Worm (Caenorhabditis elegans) whole organism, L4 larva: ENCODE results near the gene F32D8.8.
A peak's percentile ranks its signal among the peaks of the same experiment; 100 is the strongest.

Source experiments
- D1046.2 ChIP-seq: fragments of 200-800 bp; sonication (Bioruptor generic); IDR thresholded peaks from 2 replicates; pipeline ENCODE4 v1.3.6; 2022; ENCODE audit warnings: missing genetic modification characterization, missing compliant biosample characterization
- F10B5.3 ChIP-seq: sonication (generic microtip); optimal IDR thresholded peaks from 2 replicates; lab custom pipeline; 2016; ENCODE audit warnings: mild to moderate bottlenecking, missing genetic modification characterization, missing compliant biosample characterization
- R02D3.7 ChIP-seq: fragments of 150-350 bp; sonication (generic microtip); optimal IDR thresholded peaks from 3 replicates; lab custom pipeline; 2014; ENCODE audit warnings: missing biosample characterization, missing genetic modification characterization
- T20F7.1 ChIP-seq: fragments of 200-800 bp; sonication (Bioruptor generic); optimal IDR thresholded peaks from 2 replicates; lab custom pipeline; 2018; ENCODE audit warnings: mild to moderate bottlenecking, missing genetic modification characterization, missing compliant biosample characterization
- Y48G9A.11 ChIP-seq: fragments of 200-800 bp; sonication (Bioruptor generic); IDR thresholded peaks from 2 replicates; pipeline ENCODE4 v1.3.6; 2022; ENCODE audit warnings: missing genetic modification reagents, missing genetic modification characterization, missing compliant biosample characterization
- Y75B8A.6 ChIP-seq: fragments of 200-800 bp; sonication (Bioruptor generic); IDR thresholded peaks from 2 replicates; pipeline ENCODE4 v1.3.6; 2022; ENCODE audit warnings: missing genetic modification reagents, missing genetic modification characterization, missing compliant biosample characterization
- aly-2 ChIP-seq: sonication (generic microtip); optimal IDR thresholded peaks from 2 replicates; lab custom pipeline; 2018; ENCODE audit warnings: missing biosample characterization, missing genetic modification characterization
- ama-1 ChIP-seq: fragments of 150-350 bp; optimal IDR thresholded peaks from 2 replicates; lab custom pipeline; 2014; ENCODE audit warnings: inconsistent platforms, mixed read lengths
- ceh-20 ChIP-seq: fragments of 200-800 bp; sonication (Bioruptor generic); IDR thresholded peaks from 2 replicates; pipeline ENCODE4 v1.3.6; 2022; ENCODE audit warnings: missing genetic modification reagents, missing genetic modification characterization, missing compliant biosample characterization
- ceh-32 ChIP-seq: sonication (generic microtip); optimal IDR thresholded peaks from 2 replicates; lab custom pipeline; 2016; ENCODE audit warnings: mild to moderate bottlenecking, missing genetic modification characterization, missing compliant biosample characterization; ENCODE audit not compliant: poor library complexity
- ceh-62 ChIP-seq: sonication (generic microtip); optimal IDR thresholded peaks from 2 replicates; lab custom pipeline; 2017; ENCODE audit warnings: missing biosample characterization, missing genetic modification characterization
- cey-2 ChIP-seq: sonication (generic microtip); optimal IDR thresholded peaks from 3 replicates; lab custom pipeline; 2017; ENCODE audit warnings: missing genetic modification characterization, mild to moderate bottlenecking, missing compliant biosample characterization, antibody characterized with exemption, borderline replicate concordance; ENCODE audit not compliant: insufficient read depth
- ctbp-1 ChIP-seq: fragments of 200-800 bp; sonication (Bioruptor generic); IDR thresholded peaks from 2 replicates; pipeline ENCODE4 v1.3.6; 2022; ENCODE audit warnings: missing genetic modification reagents, missing genetic modification characterization, missing compliant biosample characterization
- daf-12 ChIP-seq: fragments of 150-350 bp; optimal IDR thresholded peaks from 2 replicates; lab custom pipeline; 2014; ENCODE audit warnings: missing biosample characterization, missing genetic modification reagents, missing genetic modification characterization
- daf-16 ChIP-seq, 3 experiments: sonication (generic microtip); optimal IDR thresholded peaks; 2 replicates each; lab custom pipeline; 2016 to 2017; ENCODE audit warnings: missing genetic modification characterization in 3 of 3, missing genetic modification reagents in 3 of 3, mild to moderate bottlenecking in 2 of 3, missing compliant biosample characterization in 2 of 3, missing biosample characterization in 1 of 3, moderate library complexity in 1 of 3
- dmd-6 ChIP-seq: fragments of 200-800 bp; sonication (Bioruptor generic); IDR thresholded peaks from 2 replicates; pipeline ENCODE4 v1.3.6; 2022; ENCODE audit warnings: missing genetic modification reagents, missing genetic modification characterization, missing compliant biosample characterization
- dmd-8 ChIP-seq: fragments of 200-800 bp; sonication (Bioruptor generic); IDR thresholded peaks from 2 replicates; pipeline ENCODE4 v1.3.6; 2022; ENCODE audit warnings: missing genetic modification characterization, missing compliant biosample characterization
- dmd-9 ChIP-seq: fragments of 200-800 bp; sonication (Bioruptor generic); IDR thresholded peaks from 2 replicates; pipeline ENCODE4 v1.3.6; 2022; ENCODE audit warnings: missing genetic modification reagents, missing genetic modification characterization, missing compliant biosample characterization
- dpl-1 ChIP-seq: fragments of 150-350 bp; optimal IDR thresholded peaks from 2 replicates; lab custom pipeline; 2014; ENCODE audit warnings: missing biosample characterization, missing genetic modification reagents, missing genetic modification characterization
- fkh-10 ChIP-seq: fragments of 150-350 bp; optimal IDR thresholded peaks from 2 replicates; lab custom pipeline; 2014; ENCODE audit warnings: missing biosample characterization, missing genetic modification reagents, missing genetic modification characterization
- fos-1 ChIP-seq: fragments of 150-350 bp; optimal IDR thresholded peaks from 2 replicates; lab custom pipeline; 2014; ENCODE audit warnings: missing biosample characterization, missing genetic modification characterization
- hif-1 ChIP-seq, 2 experiments: sonication (generic microtip); optimal IDR thresholded peaks; 2 replicates each; lab custom pipeline; 2016 to 2017; ENCODE audit warnings: missing compliant biosample characterization in 2 of 2, missing genetic modification characterization in 2 of 2, missing genetic modification reagents in 2 of 2, missing genotype in 2 of 2, mild to moderate bottlenecking in 1 of 2
- hlh-11 ChIP-seq: fragments of 200-800 bp; sonication (Bioruptor generic); optimal IDR thresholded peaks from 2 replicates; lab custom pipeline; 2018; ENCODE audit warnings: mild to moderate bottlenecking, missing genetic modification characterization, missing compliant biosample characterization
- lin-13 ChIP-seq: fragments of 150-350 bp; optimal IDR thresholded peaks from 2 replicates; lab custom pipeline; 2014; ENCODE audit warnings: missing biosample characterization, missing genetic modification reagents, missing genetic modification characterization
- lin-15B ChIP-seq: fragments of 150-350 bp; sonication (generic microtip); optimal IDR thresholded peaks from 3 replicates; lab custom pipeline; 2014; ENCODE audit warnings: missing biosample characterization, missing genetic modification characterization
- lin-38 ChIP-seq: fragments of 200-800 bp; sonication (Bioruptor generic); IDR thresholded peaks from 2 replicates; pipeline ENCODE4 v1.3.6; 2022; ENCODE audit warnings: missing genetic modification reagents, missing genetic modification characterization, missing compliant biosample characterization
- lsy-2 ChIP-seq, 2 experiments: fragments of 150-350 bp in 1 of 2; sonication (generic microtip) in 1 of 2; optimal IDR thresholded peaks; 2 replicates each; lab custom pipeline; 2014 to 2017; ENCODE audit warnings: missing biosample characterization in 2 of 2, missing genetic modification characterization in 2 of 2
- mdt-29 ChIP-seq: fragments of 200-800 bp; sonication (Bioruptor generic); IDR thresholded peaks from 2 replicates; pipeline ENCODE4 v1.3.6; 2022; ENCODE audit warnings: missing genetic modification reagents, missing genetic modification characterization, missing compliant biosample characterization
- mxl-2 ChIP-seq: fragments of 200-800 bp; sonication (Bioruptor generic); conservative IDR thresholded peaks from 2 replicates; pipeline ENCODE4 v1.3.6; 2022; ENCODE audit warnings: missing genetic modification reagents, missing genetic modification characterization, missing compliant biosample characterization
- mxl-3 ChIP-seq: fragments of 200-800 bp; sonication (Bioruptor generic); optimal IDR thresholded peaks from 2 replicates; lab custom pipeline; 2018; ENCODE audit warnings: mild to moderate bottlenecking, missing genetic modification characterization, missing compliant biosample characterization
- nhr-102 ChIP-seq: sonication (generic microtip); optimal IDR thresholded peaks from 2 replicates; lab custom pipeline; 2016; ENCODE audit warnings: mild to moderate bottlenecking, missing genetic modification characterization, moderate library complexity, missing compliant biosample characterization
- nhr-28 ChIP-seq: fragments of 150-350 bp; optimal IDR thresholded peaks from 2 replicates; lab custom pipeline; 2014; ENCODE audit warnings: missing biosample characterization, missing genetic modification characterization
- nhr-48 ChIP-seq: sonication (generic microtip); optimal IDR thresholded peaks from 2 replicates; lab custom pipeline; 2016; ENCODE audit warnings: mild to moderate bottlenecking, missing genetic modification characterization, missing compliant biosample characterization
- nhr-6 ChIP-seq: fragments of 150-350 bp; optimal IDR thresholded peaks from 2 replicates; lab custom pipeline; 2014; ENCODE audit warnings: missing biosample characterization, missing genetic modification characterization
- nhr-76 ChIP-seq: fragments of 150-350 bp; optimal IDR thresholded peaks from 2 replicates; lab custom pipeline; 2014; ENCODE audit warnings: missing biosample characterization, missing genetic modification characterization
- nhr-77 ChIP-seq: fragments of 150-350 bp; optimal IDR thresholded peaks from 2 replicates; lab custom pipeline; 2014; ENCODE audit warnings: missing biosample characterization, missing genetic modification characterization
- php-3 ChIP-seq: fragments of 200-800 bp; sonication (Bioruptor generic); IDR thresholded peaks from 2 replicates; pipeline ENCODE4 v1.3.6; 2022; ENCODE audit warnings: missing genetic modification reagents, missing genetic modification characterization, missing compliant biosample characterization
- saeg-2 ChIP-seq: fragments of 200-800 bp; sonication (Bioruptor generic); IDR thresholded peaks from 2 replicates; pipeline ENCODE4 v1.3.6; 2022; ENCODE audit warnings: missing genetic modification reagents, missing genetic modification characterization, missing compliant biosample characterization
- set-16 ChIP-seq: fragments of 200-800 bp; sonication (Bioruptor generic); IDR thresholded peaks from 2 replicates; pipeline ENCODE4 v1.3.6; 2022; ENCODE audit warnings: missing genetic modification reagents, missing genetic modification characterization, missing compliant biosample characterization
- skn-1 ChIP-seq: fragments of 150-350 bp; optimal IDR thresholded peaks from 2 replicates; lab custom pipeline; 2014; ENCODE audit warnings: missing biosample characterization, missing genetic modification characterization
- snpc-4 ChIP-seq: fragments of 150-350 bp; optimal IDR thresholded peaks from 2 replicates; lab custom pipeline; 2014; ENCODE audit warnings: missing biosample characterization, missing genetic modification characterization
- spr-1 ChIP-seq: sonication (generic microtip); optimal IDR thresholded peaks from 2 replicates; lab custom pipeline; 2016; ENCODE audit warnings: mild to moderate bottlenecking, missing genetic modification characterization, missing compliant biosample characterization
- spr-3 ChIP-seq: fragments of 200-800 bp; sonication (Bioruptor generic); optimal IDR thresholded peaks from 2 replicates; lab custom pipeline; 2018; ENCODE audit warnings: mild to moderate bottlenecking, missing genetic modification characterization, missing compliant biosample characterization
- unc-62 ChIP-seq, 3 experiments: fragments of 150-350 bp in 1 of 3; sonication (generic microtip); optimal IDR thresholded peaks in 2 of 3; peaks in 1 of 3; 1 replicate in 1 of 3; 2 replicates in 2 of 3; lab custom pipeline; 2014 to 2017; ENCODE audit warnings: missing biosample characterization in 3 of 3, missing genetic modification characterization in 3 of 3, missing genetic modification reagents in 3 of 3, missing genotype in 1 of 3

F32D8.8 gene

DNA sequence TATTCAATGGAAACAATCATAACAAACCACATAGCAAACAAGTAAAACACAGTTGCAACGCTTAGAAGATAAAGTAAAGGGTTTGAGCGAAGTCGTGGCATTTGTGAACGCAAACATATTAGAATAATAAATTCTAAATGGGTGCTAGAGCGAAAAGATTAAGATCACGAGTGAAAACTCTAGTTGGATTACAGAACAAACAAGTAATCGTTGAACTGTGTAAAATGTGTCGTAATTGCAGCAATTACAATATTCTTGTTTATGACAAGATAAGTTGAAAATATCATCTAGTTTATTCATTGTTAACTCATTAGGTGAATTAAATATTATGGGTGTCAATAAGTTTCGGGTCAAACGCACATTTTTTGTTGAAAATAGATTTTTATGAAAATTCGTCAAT lies at the start of gene F32D8.8:
F32D8.8 (minus strand) TSS at position 101 of the 400 bp plus-strand sequence.
- TF ChIP-seq ceh-32 (tag; lab: Kevin White, UChicago) (no peak), mxl-2 (no peak), fkh-10 (no peak), nhr-28 (tag; lab: Kevin White, UChicago) (no peak), lin-13 (GFP tag; lab: Kevin White, UChicago) (no peak), skn-1 (tag; lab: Kevin White, UChicago) (no peak), nhr-102 (no peak), mxl-3 (GFP tag; lab: Kevin White, UChicago) (no peak), dpl-1 (GFP tag; lab: Kevin White, UChicago) (no peak), dmd-9 (no peak), T20F7.1 (GFP tag; lab: Kevin White, UChicago) (no peak), daf-16 (GFP tag; optimal IDR thresholded peaks at IDR 0.05; lab: Kevin White, UChicago) (no peak), daf-16 (tag; optimal IDR thresholded peaks at IDR 0.05; lab: Kevin White, UChicago) (no peak), unc-62 (GFP tag; optimal IDR thresholded peaks at IDR 0.05 in 1 of 2; lab: Kevin White, UChicago) (no peak), unc-62 (tag; optimal IDR thresholded peaks at IDR 0.05; lab: Kevin White, UChicago) (no peak)

DNA sequence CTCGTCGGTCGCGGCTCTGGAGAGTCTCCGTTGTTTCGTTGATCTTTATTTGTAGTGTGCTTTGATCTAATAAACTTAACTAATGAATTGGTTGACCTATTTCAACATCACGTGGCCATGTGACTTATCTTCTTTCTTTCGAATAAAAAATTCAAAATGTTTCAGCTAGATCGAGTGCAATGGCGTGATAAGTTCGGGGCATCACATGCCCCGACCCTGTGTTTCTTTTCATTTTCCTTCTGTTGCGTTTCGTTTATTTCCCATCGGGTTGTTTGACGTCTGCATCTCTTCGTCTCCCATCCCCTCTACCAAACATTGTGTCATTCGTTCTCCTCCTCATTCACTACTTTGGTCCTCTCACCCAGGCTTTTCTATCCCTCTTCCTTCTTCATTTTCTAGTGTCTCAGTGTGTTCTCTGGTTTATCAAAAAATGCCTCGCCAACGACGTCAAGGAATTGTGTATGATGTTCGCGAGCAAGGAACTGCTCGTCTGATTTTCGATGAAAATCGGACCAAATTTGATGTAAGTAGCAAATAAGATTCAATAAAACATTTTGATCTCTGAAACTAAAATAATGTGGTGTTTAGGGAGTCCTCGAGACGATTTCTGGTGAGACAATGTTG lies 49.2 kb upstream of the F32D8.8 start, which contains the start of gene F17C11.4:
F17C11.4 (plus strand) TSS at position 206 of the 624 bp plus-strand sequence.
- TF ChIP-seq mxl-2 (peak; percentile 60; the same call in 1 of the 2 replicates), nhr-102 (peak; percentile 6), fkh-10 (peak; percentile 69), ama-1 (lab: Kevin White, UChicago) (peak; percentile 82), mdt-29 (GFP tag; lab: Robert Waterston, UW) (peak; percentile 84), nhr-48 (tag; lab: Kevin White, UChicago) (peak; percentile 84), snpc-4 (tag; lab: Kevin White, UChicago) (no peak), lsy-2 (tag; optimal IDR thresholded peaks at IDR 0.05; lab: Kevin White, UChicago) (peak; percentile 60 to 77), dpl-1 (GFP tag; lab: Kevin White, UChicago) (peak; percentile 38), ceh-32 (tag; lab: Kevin White, UChicago) (peak; percentile 52), hif-1 (tag; optimal IDR thresholded peaks at IDR 0.05; lab: Kevin White, UChicago) (peak; percentile 41 to 74), T20F7.1 (GFP tag; lab: Kevin White, UChicago) (peak; percentile 64), daf-16 (GFP tag; optimal IDR thresholded peaks at IDR 0.05; lab: Kevin White, UChicago) (peak in 1 of 2 experiments; percentile 76), daf-16 (tag; optimal IDR thresholded peaks at IDR 0.05; lab: Kevin White, UChicago) (peak; percentile 80), aly-2 (tag; lab: Kevin White, UChicago) (no peak), Y75B8A.6 (peak; percentile 47; the same call in 1 of the 2 replicates), cey-2 (peak; percentile 6), nhr-77 (no peak), ctbp-1 (GFP tag; lab: Robert Waterston, UW) (peak; percentile 41), saeg-2 (peak; percentile 39; the same call in 1 of the 2 replicates), set-16 (0 out of 2 replicates have a peak, but pooled peaks have one; percentile 16), ceh-20 (0 out of 2 replicates have a peak, but pooled peaks have one; percentile 12), daf-12 (tag; lab: Kevin White, UChicago) (no peak), F10B5.3 (tag; lab: Kevin White, UChicago) (no peak), hlh-11 (peak; percentile 93), spr-1 (tag; lab: Kevin White, UChicago) (peak; percentile 10), lin-38 (GFP tag; lab: Robert Waterston, UW) (peak; percentile 47), nhr-6 (peak; percentile 33), nhr-76 (tag; lab: Kevin White, UChicago) (peak; percentile 62), dmd-8 (GFP tag; lab: Robert Waterston, UW) (no peak), R02D3.7 (tag; lab: Kevin White, UChicago) (no peak), Y48G9A.11 (no peak), nhr-28 (tag; lab: Kevin White, UChicago) (peak; percentile 96), ceh-62 (tag; lab: Kevin White, UChicago) (no peak), D1046.2 (GFP tag; lab: Robert Waterston, UW) (0 out of 2 replicates have a peak, but pooled peaks have one; percentile 12), fos-1 (tag; lab: Kevin White, UChicago) (no peak), dmd-9 (no peak), dmd-6 (peak; percentile 89), spr-3 (GFP tag; lab: Kevin White, UChicago) (no peak), php-3 (GFP tag; lab: Robert Waterston, UW) (peak; percentile 62; the same call in 1 of the 2 replicates), unc-62 (GFP tag; optimal IDR thresholded peaks at IDR 0.05 in 1 of 2; lab: Kevin White, UChicago) (peak in 1 of 2 experiments; percentile 99), unc-62 (tag; optimal IDR thresholded peaks at IDR 0.05; lab: Kevin White, UChicago) (no peak), lin-15B (tag; lab: Kevin White, UChicago) (no peak)
